Worm (Caenorhabditis elegans) whole organism, L1 larva: ENCODE measurements around the gene C24H11.2.

ENCODE experiments used
- C16A3.4 ChIP-seq: fragments of 150-350 bp; optimal IDR thresholded peaks from 2 replicates; lab custom pipeline; 2014; ENCODE audit warnings: missing biosample characterization, missing genetic modification characterization
- C34B4.2 ChIP-seq: sonication (generic microtip); optimal IDR thresholded peaks from 2 replicates; lab custom pipeline; 2017; ENCODE audit warnings: mild to moderate bottlenecking, missing genetic modification characterization, missing compliant biosample characterization
- F16B12.6 ChIP-seq: fragments of 150-350 bp; optimal IDR thresholded peaks from 2 replicates; lab custom pipeline; 2014; ENCODE audit warnings: missing biosample characterization, missing genetic modification characterization
- Y116A8C.19 ChIP-seq: sonication (generic microtip); optimal IDR thresholded peaks from 2 replicates; lab custom pipeline; 2016; ENCODE audit warnings: missing compliant biosample characterization, missing genetic modification characterization, borderline replicate concordance
- aha-1 ChIP-seq: fragments of 150-350 bp; optimal IDR thresholded peaks from 2 replicates; lab custom pipeline; 2014; ENCODE audit warnings: missing biosample characterization, missing genetic modification characterization
- alr-1 ChIP-seq: fragments of 200-800 bp; sonication (Bioruptor generic); optimal IDR thresholded peaks from 2 replicates; lab custom pipeline; 2018; ENCODE audit warnings: borderline replicate concordance, mild to moderate bottlenecking, missing genetic modification characterization, missing compliant biosample characterization
- aly-2 ChIP-seq: fragments of 150-350 bp; optimal IDR thresholded peaks from 2 replicates; lab custom pipeline; 2014; ENCODE audit warnings: missing biosample characterization, missing genetic modification characterization
- blmp-1 ChIP-seq: fragments of 150-350 bp; optimal IDR thresholded peaks from 2 replicates; lab custom pipeline; 2014; ENCODE audit warnings: missing biosample characterization, missing genetic modification characterization
- ceh-63 ChIP-seq: fragments of 200-800 bp; sonication (Bioruptor generic); optimal IDR thresholded peaks from 2 replicates; lab custom pipeline; 2018; ENCODE audit warnings: mild to moderate bottlenecking, missing genetic modification characterization, missing compliant biosample characterization
- ceh-88 ChIP-seq: fragments of 200-800 bp; sonication (Bioruptor generic); IDR thresholded peaks from 2 replicates; pipeline ENCODE4 v1.3.6; 2022; ENCODE audit warnings: missing genetic modification characterization, missing compliant biosample characterization
- ceh-90 ChIP-seq: sonication (generic microtip); optimal IDR thresholded peaks from 2 replicates; lab custom pipeline; 2016; ENCODE audit warnings: missing genetic modification characterization, missing compliant biosample characterization
- ces-1 ChIP-seq: fragments of 150-350 bp; optimal IDR thresholded peaks from 2 replicates; lab custom pipeline; 2014; ENCODE audit warnings: missing biosample characterization, missing genetic modification reagents, missing genetic modification characterization
- dpl-1 ChIP-seq, 3 experiments: fragments of 150-350 bp in 2 of 3; sonication (generic microtip) in 1 of 3; optimal IDR thresholded peaks; 2 replicates each; lab custom pipeline; 2014 to 2017; ENCODE audit warnings: missing biosample characterization in 3 of 3, missing genetic modification characterization in 3 of 3, missing genetic modification reagents in 3 of 3
- efl-1 ChIP-seq, 4 experiments: fragments of 150-350 bp; optimal IDR thresholded peaks in 3 of 4; peaks in 1 of 4; 1 replicate in 1 of 4; 2 replicates in 3 of 4; lab custom pipeline; 2014; ENCODE audit warnings: missing biosample characterization in 2 of 4, missing genetic modification characterization in 2 of 4, missing genetic modification reagents in 2 of 4
- efl-3 ChIP-seq: fragments of 200-800 bp; sonication (Bioruptor generic); optimal IDR thresholded peaks from 2 replicates; lab custom pipeline; 2018; ENCODE audit warnings: mild to moderate bottlenecking, missing genetic modification characterization, missing compliant biosample characterization
- egl-13 ChIP-seq: sonication (generic microtip); optimal IDR thresholded peaks from 2 replicates; lab custom pipeline; 2016; ENCODE audit warnings: missing genotype, missing genetic modification reagents, missing genetic modification characterization, missing compliant biosample characterization
- elt-2 ChIP-seq: sonication (generic microtip); optimal IDR thresholded peaks from 2 replicates; lab custom pipeline; 2016; ENCODE audit warnings: missing genetic modification characterization, mild to moderate bottlenecking, inconsistent platforms, missing compliant biosample characterization, missing genetic modification reagents
- elt-3 ChIP-seq, 6 experiments: fragments of 150-350 bp in 1 of 6; sonication (generic microtip); optimal IDR thresholded peaks; 2 replicates each; lab custom pipeline; 2017 to 2018; ENCODE audit warnings: missing biosample characterization in 6 of 6, missing genetic modification characterization in 6 of 6, inconsistent platforms in 1 of 6
- ets-5 ChIP-seq: fragments of 200-800 bp; sonication (Bioruptor generic); IDR thresholded peaks from 2 replicates; pipeline ENCODE4 v1.3.6; 2022; ENCODE audit warnings: missing genetic modification characterization, missing compliant biosample characterization
- fkh-4 ChIP-seq: sonication (generic microtip); optimal IDR thresholded peaks from 2 replicates; lab custom pipeline; 2016; ENCODE audit warnings: missing compliant biosample characterization, missing genetic modification characterization, borderline replicate concordance
- fkh-8 ChIP-seq: sonication (generic microtip); optimal IDR thresholded peaks from 2 replicates; lab custom pipeline; 2016; ENCODE audit warnings: mild to moderate bottlenecking, missing genetic modification characterization, missing compliant biosample characterization
- grh-1 ChIP-seq: fragments of 200-800 bp; sonication (Bioruptor generic); IDR thresholded peaks from 2 replicates; pipeline ENCODE4 v1.3.6; 2022; ENCODE audit warnings: missing genetic modification reagents, missing genetic modification characterization, missing compliant biosample characterization
- hlh-17 ChIP-seq: fragments of 200-800 bp; sonication (Bioruptor generic); optimal IDR thresholded peaks from 2 replicates; lab custom pipeline; 2018; ENCODE audit warnings: missing genetic modification characterization, mild to moderate bottlenecking, missing compliant biosample characterization, moderate library complexity, borderline replicate concordance
- hlh-4 ChIP-seq: sonication (generic microtip); optimal IDR thresholded peaks from 2 replicates; lab custom pipeline; 2016; ENCODE audit warnings: mild to moderate bottlenecking, missing genetic modification characterization, missing compliant biosample characterization
- lin-14 ChIP-seq: fragments of 200-800 bp; sonication (Bioruptor generic); optimal IDR thresholded peaks from 2 replicates; lab custom pipeline; 2018; ENCODE audit warnings: mild to moderate bottlenecking, missing genetic modification characterization, moderate library complexity, missing compliant biosample characterization
- lin-15B ChIP-seq: fragments of 150-350 bp; sonication (generic microtip); optimal IDR thresholded peaks from 3 replicates; lab custom pipeline; 2014; ENCODE audit warnings: missing biosample characterization, missing genetic modification characterization
- lin-35 ChIP-seq, 2 experiments: fragments of 150-350 bp; optimal IDR thresholded peaks; 2 replicates each; lab custom pipeline; 2014; ENCODE audit warnings: missing biosample characterization in 2 of 2, missing genetic modification characterization in 2 of 2, missing genetic modification reagents in 2 of 2
- lin-39 ChIP-seq: fragments of 150-350 bp; optimal IDR thresholded peaks from 2 replicates; lab custom pipeline; 2014; ENCODE audit warnings: missing biosample characterization, missing genetic modification reagents, missing genetic modification characterization
- lsy-2 ChIP-seq, 2 experiments: fragments of 150-350 bp; optimal IDR thresholded peaks; 2 replicates each; lab custom pipeline; 2014; ENCODE audit warnings: missing biosample characterization in 2 of 2, missing genetic modification characterization in 2 of 2
- mab-9 ChIP-seq: fragments of 200-800 bp; sonication (Bioruptor generic); IDR thresholded peaks from 2 replicates; pipeline ENCODE4 v1.3.6; 2022; ENCODE audit warnings: missing genetic modification reagents, missing genetic modification characterization, missing compliant biosample characterization
- nhr-11 ChIP-seq: fragments of 150-350 bp; optimal IDR thresholded peaks from 2 replicates; lab custom pipeline; 2014; ENCODE audit warnings: missing biosample characterization, missing genetic modification characterization
- nhr-12 ChIP-seq: sonication (generic microtip); optimal IDR thresholded peaks from 2 replicates; lab custom pipeline; 2017; ENCODE audit warnings: missing biosample characterization, missing genetic modification characterization
- nhr-237 ChIP-seq: fragments of 150-350 bp; optimal IDR thresholded peaks from 2 replicates; lab custom pipeline; 2014; ENCODE audit warnings: missing biosample characterization, missing genetic modification characterization
- nhr-28 ChIP-seq: fragments of 150-350 bp; optimal IDR thresholded peaks from 2 replicates; lab custom pipeline; 2014; ENCODE audit warnings: missing biosample characterization, missing genetic modification characterization
- nhr-47 ChIP-seq: sonication (generic microtip); optimal IDR thresholded peaks from 2 replicates; lab custom pipeline; 2016; ENCODE audit warnings: mild to moderate bottlenecking, missing genetic modification characterization, moderate library complexity, missing compliant biosample characterization
- nhr-76 ChIP-seq: sonication (generic microtip); optimal IDR thresholded peaks from 2 replicates; lab custom pipeline; 2017; ENCODE audit warnings: missing biosample characterization, missing genetic modification characterization
- nhr-77 ChIP-seq: fragments of 150-350 bp; optimal IDR thresholded peaks from 2 replicates; lab custom pipeline; 2014; ENCODE audit warnings: missing biosample characterization, missing genetic modification characterization
- nhr-84 ChIP-seq: sonication (generic microtip); optimal IDR thresholded peaks from 2 replicates; lab custom pipeline; 2017; ENCODE audit warnings: missing biosample characterization, missing genetic modification characterization
- nhr-85 ChIP-seq: sonication (generic microtip); peaks from one replicate; lab custom pipeline; 2016; ENCODE audit warnings: missing genetic modification characterization, inconsistent platforms, missing compliant biosample characterization
- nhr-90 ChIP-seq: sonication (generic microtip); optimal IDR thresholded peaks from 2 replicates; lab custom pipeline; 2016; ENCODE audit warnings: mild to moderate bottlenecking, missing genetic modification characterization, missing compliant biosample characterization; ENCODE audit not compliant: poor library complexity
- pax-3 ChIP-seq: fragments of 200-800 bp; sonication (Bioruptor generic); optimal IDR thresholded peaks from 2 replicates; lab custom pipeline; 2018; ENCODE audit warnings: mild to moderate bottlenecking, missing genetic modification characterization, moderate library complexity, missing compliant biosample characterization
- pqm-1 ChIP-seq: sonication (generic microtip); optimal IDR thresholded peaks from 3 replicates; lab custom pipeline; 2017; ENCODE audit warnings: missing biosample characterization, missing genetic modification characterization
- rnt-1 ChIP-seq: sonication (generic microtip); optimal IDR thresholded peaks from 2 replicates; lab custom pipeline; 2016; ENCODE audit warnings: mild to moderate bottlenecking, missing genetic modification characterization, moderate library complexity, missing compliant biosample characterization
- snpc-4 ChIP-seq: fragments of 150-350 bp; optimal IDR thresholded peaks from 2 replicates; lab custom pipeline; 2014; ENCODE audit warnings: missing biosample characterization, missing genetic modification characterization
- snu-23 ChIP-seq: sonication (generic microtip); optimal IDR thresholded peaks from 2 replicates; lab custom pipeline; 2016; ENCODE audit warnings: missing genetic modification characterization, missing compliant biosample characterization
- tlp-1 ChIP-seq: fragments of 150-350 bp; optimal IDR thresholded peaks from 2 replicates; lab custom pipeline; 2014; ENCODE audit warnings: missing biosample characterization, missing genetic modification characterization
- unc-30 ChIP-seq: sonication (generic microtip); optimal IDR thresholded peaks from 2 replicates; lab custom pipeline; 2017; ENCODE audit warnings: missing biosample characterization, missing genetic modification characterization
- unc-86 ChIP-seq: sonication (generic microtip); optimal IDR thresholded peaks from 2 replicates; lab custom pipeline; 2016; ENCODE audit warnings: missing genetic modification characterization, missing compliant biosample characterization
- unc-98 ChIP-seq: fragments of 200-800 bp; sonication (Bioruptor generic); IDR thresholded peaks from 2 replicates; pipeline ENCODE4 v1.3.6; 2022; ENCODE audit warnings: missing genetic modification characterization, missing compliant biosample characterization
- vab-15 ChIP-seq: sonication (generic microtip); optimal IDR thresholded peaks from 2 replicates; lab custom pipeline; 2017; ENCODE audit warnings: missing genotype, mild to moderate bottlenecking, missing genetic modification characterization, missing compliant biosample characterization
- xbp-1 ChIP-seq: sonication (generic microtip); optimal IDR thresholded peaks from 2 replicates; lab custom pipeline; 2016; ENCODE audit warnings: missing genetic modification characterization, missing compliant biosample characterization
- zip-4 ChIP-seq: fragments of 200-800 bp; sonication (Bioruptor generic); optimal IDR thresholded peaks from 2 replicates; lab custom pipeline; 2018; ENCODE audit warnings: mild to moderate bottlenecking, missing genetic modification characterization, moderate library complexity, missing compliant biosample characterization

C24H11.2 gene

DNA sequence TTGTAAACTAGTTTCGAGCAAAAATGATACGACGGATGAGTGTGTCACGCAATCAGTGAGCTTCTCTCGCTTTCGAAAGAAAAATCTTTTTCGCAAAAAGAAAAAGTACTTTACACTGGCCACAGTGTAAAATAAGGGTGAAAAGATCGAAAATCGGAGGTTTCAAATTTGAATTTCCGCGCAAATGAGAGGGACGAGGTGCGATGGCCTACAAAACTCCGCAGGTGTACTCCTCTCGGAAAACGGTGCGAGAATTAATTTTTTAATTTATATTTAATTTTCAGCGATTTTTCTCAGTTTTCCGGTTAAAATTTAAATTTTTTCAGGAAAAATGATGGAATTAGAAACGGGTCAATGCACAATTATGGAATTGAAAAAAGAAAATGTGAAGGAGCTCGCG, 45.4 kb downstream of the C24H11.2 start, which contains the start of gene mrt-2 (continued):
- peak; percentile 6 for TF ChIP-seq ceh-63
- peak; percentile 97 to 98 for TF ChIP-seq lin-35 (GFP tag; optimal IDR thresholded peaks at IDR 0.05; lab: Kevin White, UChicago)
- peak; percentile 97 for TF ChIP-seq nhr-90 (tag; lab: Kevin White, UChicago)
- peak; percentile 97 for TF ChIP-seq nhr-85
- TF ChIP-seq pax-3 (tag; lab: Kevin White, UChicago) = peak; percentile 95
- peak; percentile 39 for TF ChIP-seq zip-4 (GFP tag; lab: Kevin White, UChicago)
- TF ChIP-seq fkh-4 (tag; lab: Kevin White, UChicago) = peak; percentile 98
- peak; percentile 99 for TF ChIP-seq ceh-90 (tag; lab: Kevin White, UChicago)
- TF ChIP-seq rnt-1 (tag; lab: Kevin White, UChicago) = no peak
- TF ChIP-seq nhr-84 (tag; lab: Kevin White, UChicago) = no peak
- no peak for TF ChIP-seq hlh-17
- TF ChIP-seq nhr-76 (tag; lab: Kevin White, UChicago) = no peak
- TF ChIP-seq mab-9 = peak; percentile 60
- TF ChIP-seq elt-3 (tag; optimal IDR thresholded peaks at IDR 0.05; lab: Kevin White, UChicago) = peak in 2 of 6 experiments; percentile 46 to 60
- peak; percentile 69 for TF ChIP-seq blmp-1
- TF ChIP-seq C16A3.4 = peak; percentile 68
- TF ChIP-seq aha-1 (tag; lab: Kevin White, UChicago) = no peak
- TF ChIP-seq efl-3 (GFP tag; lab: Kevin White, UChicago) = peak; percentile 19
- TF ChIP-seq snu-23 (GFP tag; lab: Kevin White, UChicago) = peak; percentile 89
- TF ChIP-seq egl-13 (tag; lab: Kevin White, UChicago) = peak; percentile 97
- TF ChIP-seq hlh-4 (tag; lab: Kevin White, UChicago) = peak; percentile 60
- TF ChIP-seq lin-14 (GFP tag; lab: Kevin White, UChicago) = no peak
- TF ChIP-seq lin-15B (tag; lab: Kevin White, UChicago) = peak; percentile 20
- no peak for TF ChIP-seq nhr-11
- no peak for TF ChIP-seq nhr-12 (tag; lab: Kevin White, UChicago)
- TF ChIP-seq elt-2 (tag; lab: Kevin White, UChicago) = peak; percentile 78
- TF ChIP-seq unc-98 (GFP tag; lab: Robert Waterston, UW) = peak; percentile 90
- TF ChIP-seq grh-1 (GFP tag; lab: Robert Waterston, UW) = peak; percentile 82
- no peak for TF ChIP-seq ces-1 (GFP tag; lab: Kevin White, UChicago)
- peak; percentile 64 for TF ChIP-seq vab-15 (tag; lab: Kevin White, UChicago)
- peak; percentile 71; the same call in 1 of the 2 replicates for TF ChIP-seq ceh-88 (GFP tag; lab: Robert Waterston, UW)
- peak; percentile 37 for TF ChIP-seq snpc-4 (tag; lab: Kevin White, UChicago)
- no peak for TF ChIP-seq tlp-1 (tag; lab: Kevin White, UChicago)
- peak; percentile 94 to 96 (median 96) for TF ChIP-seq dpl-1 (GFP tag; optimal IDR thresholded peaks at IDR 0.05; lab: Kevin White, UChicago)
- TF ChIP-seq nhr-77 = peak; percentile 14
- TF ChIP-seq pqm-1 (tag; lab: Kevin White, UChicago) = no peak
- no peak for TF ChIP-seq nhr-28 (tag; lab: Kevin White, UChicago)
- TF ChIP-seq efl-1 (optimal IDR thresholded peaks at IDR 0.05; lab: Kevin White, UChicago) = peak; percentile 95 to 97
- TF ChIP-seq efl-1 (GFP tag; optimal IDR thresholded peaks at IDR 0.05 in 1 of 2; lab: Kevin White, UChicago) = peak; percentile 97 to 100
- peak; percentile 90 for TF ChIP-seq Y116A8C.19
- peak; percentile 88 for TF ChIP-seq xbp-1 (tag; lab: Kevin White, UChicago)
- peak; percentile 80 for TF ChIP-seq fkh-8
- peak; percentile 87 for TF ChIP-seq lin-39 (tag; lab: Kevin White, UChicago)
- peak; percentile 79 for TF ChIP-seq unc-86 (tag; lab: Kevin White, UChicago)
- TF ChIP-seq aly-2 = peak; percentile 47
- peak; percentile 49 for TF ChIP-seq C34B4.2
- TF ChIP-seq ets-5 (GFP tag; lab: Robert Waterston, UW) = no peak
- TF ChIP-seq F16B12.6 (tag; lab: Kevin White, UChicago) = peak; percentile 54
- no peak for TF ChIP-seq alr-1
- TF ChIP-seq unc-30 (tag; lab: Kevin White, UChicago) = no peak
- TF ChIP-seq nhr-237 (tag; lab: Kevin White, UChicago) = no peak
- peak; percentile 95 for TF ChIP-seq nhr-47 (tag; lab: Kevin White, UChicago)
- peak; percentile 86 to 88 for TF ChIP-seq lsy-2 (tag; optimal IDR thresholded peaks at IDR 0.05; lab: Kevin White, UChicago)
